Fruit fly (Drosophila melanogaster): Measurements from ENCODE around the gene LysE.
A peak's percentile ranks its signal among the peaks of the same experiment; 100 is the strongest.

LysE gene

DNA sequence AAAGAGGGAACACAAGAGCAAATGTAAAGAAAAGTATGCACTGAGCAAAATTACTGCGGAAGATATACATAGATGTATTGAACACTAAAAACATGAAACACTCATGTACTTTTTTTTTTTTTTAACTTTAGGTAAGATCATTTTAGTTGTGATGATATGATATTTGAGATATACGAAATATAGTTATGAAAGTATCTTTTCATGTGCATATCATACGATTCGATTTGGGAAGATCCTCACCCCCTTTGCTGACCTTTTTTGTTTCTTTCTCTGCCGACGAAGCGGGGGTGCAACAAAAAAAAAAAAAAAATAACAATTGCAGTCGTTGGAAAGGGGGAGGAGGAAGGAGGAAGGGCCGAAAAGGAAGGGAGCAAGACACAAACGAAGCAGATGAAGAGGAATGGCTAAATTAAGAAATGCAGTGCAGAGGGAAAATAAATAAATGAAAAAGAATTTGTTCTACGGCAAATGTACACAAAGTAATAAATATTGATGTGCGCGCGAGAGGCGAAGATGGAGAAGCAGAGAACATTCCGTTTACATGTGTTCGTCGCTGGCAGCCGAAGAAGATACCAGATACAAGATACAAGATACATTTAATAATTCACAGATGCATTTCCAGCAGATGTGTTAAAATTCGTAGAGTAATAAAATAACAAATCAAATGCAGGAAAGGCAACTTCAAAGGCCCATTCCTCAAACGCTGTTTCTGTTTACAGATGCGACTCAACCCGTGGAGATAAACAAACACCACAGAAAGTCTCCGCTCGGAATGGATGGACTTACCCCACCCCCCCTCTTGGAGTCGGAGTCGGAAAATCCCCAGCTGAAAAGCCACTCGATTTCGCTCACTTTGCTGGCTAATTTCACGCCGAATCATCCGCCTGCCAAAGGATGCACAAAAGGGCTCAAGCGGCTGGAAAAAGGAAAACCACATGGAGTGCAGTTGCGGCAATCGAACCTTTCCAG, 45.4 kb upstream of the LysE start (continued):
- TF ChIP-seq CG3726 (GFP tag; IDR thresholded peaks at IDR 0.05) (no peak), az2 (GFP tag; optimal IDR thresholded peaks at IDR 0.05) (peak; percentile 42), D (optimal IDR thresholded peaks at IDR 0.05) (no peak), D (GFP tag; optimal IDR thresholded peaks at IDR 0.05) (peak; percentile 37), CG17612 (GFP tag; IDR thresholded peaks at IDR 0.05) (no peak), vvl (GFP tag; IDR thresholded peaks at IDR 0.05) (peak; percentile 42; the same call in 1 of the 2 replicates), Opbp (GFP tag; IDR thresholded peaks at IDR 0.05; ENCODE audit: partially characterized antibody) (no peak), seq (GFP tag; IDR thresholded peaks at IDR 0.05) (no peak), Nf-YC (tag; optimal IDR thresholded peaks at IDR 0.05) (no peak), CG4820 (GFP tag; optimal IDR thresholded peaks at IDR 0.05) (peak; percentile 37), CG1024 (GFP tag; IDR thresholded peaks at IDR 0.05) (peak; percentile 47; the same call in 1 of the 2 replicates), CG8478 (optimal IDR thresholded peaks at IDR 0.05) (no peak), Mes4 (GFP tag; optimal IDR thresholded peaks at IDR 0.05) (no peak), CG9817 (tag; optimal IDR thresholded peaks at IDR 0.05) (no peak), CG33557 (GFP tag; optimal IDR thresholded peaks at IDR 0.05) (peak; percentile 31), zf30C (GFP tag; optimal IDR thresholded peaks at IDR 0.05) (peak; percentile 91), sima (GFP tag; optimal IDR thresholded peaks at IDR 0.05) (no peak), grau (tag; optimal IDR thresholded peaks at IDR 0.05) (peak; percentile 19), pho (GFP tag; optimal IDR thresholded peaks at IDR 0.05) (no peak), CG12236 (GFP tag; optimal IDR thresholded peaks at IDR 0.05) (no peak), CG31441 (GFP tag; IDR thresholded peaks at IDR 0.05) (peak; percentile 49; the same call in 1 of the 2 replicates), aop (GFP tag; IDR thresholded peaks at IDR 0.05) (no peak), Optix (GFP tag; IDR thresholded peaks at IDR 0.05) (no peak), dpn (GFP tag; optimal IDR thresholded peaks at IDR 0.05) (peak in 1 of 2 experiments; percentile 35), inv (GFP tag; IDR thresholded peaks at IDR 0.05; ENCODE audit: partially characterized antibody) (no peak), CG4328 (GFP tag; optimal IDR thresholded peaks at IDR 0.05) (no peak), z (GFP tag; IDR thresholded peaks at IDR 0.05) (peak; percentile 70; the same call in 2 of the 3 replicates), prd (optimal IDR thresholded peaks at IDR 0.05) (no peak), prd (GFP tag; IDR thresholded peaks at IDR 0.05) (peak; percentile 87), pros (GFP tag; optimal IDR thresholded peaks at IDR 0.05) (peak; percentile 84), Max (GFP tag; optimal IDR thresholded peaks at IDR 0.05) (no peak), tio (GFP tag; optimal IDR thresholded peaks at IDR 0.05) (no peak), CG10565 (GFP tag; optimal IDR thresholded peaks at IDR 0.05) (no peak), bigmax (GFP tag; optimal IDR thresholded peaks at IDR 0.05) (no peak), E2f1 (GFP tag; IDR thresholded peaks at IDR 0.05) (peak; percentile 55), Ets65A (GFP tag) (peak; percentile 32), CG15011 (GFP tag; optimal IDR thresholded peaks at IDR 0.05) (no peak), CG12299 (tag; optimal IDR thresholded peaks at IDR 0.05) (no peak), croc (GFP tag; conservative IDR thresholded peaks at IDR 0.05) (peak; percentile 65), CG13775 (GFP tag; optimal IDR thresholded peaks at IDR 0.05) (no peak), wdn (GFP tag; IDR thresholded peaks at IDR 0.05) (no peak), slp2 (GFP tag; optimal IDR thresholded peaks at IDR 0.05) (no peak), CG14710 (tag; optimal IDR thresholded peaks at IDR 0.05) (peak; percentile 46), peb (GFP tag; IDR thresholded peaks at IDR 0.05) (peak; percentile 48; the same call in 1 of the 2 replicates), Hr78 (GFP tag; optimal IDR thresholded peaks at IDR 0.05) (peak in 1 of 2 experiments; percentile 7), CG2199 (GFP tag; IDR thresholded peaks at IDR 0.05) (peak; percentile 14; the same call in 1 of the 3 replicates), CG30403 (GFP tag; optimal IDR thresholded peaks at IDR 0.05) (peak; percentile 14), CG12391 (tag; optimal IDR thresholded peaks at IDR 0.05) (peak; percentile 52), CG2202 (tag; optimal IDR thresholded peaks at IDR 0.05) (no peak), Ptx1 (GFP tag; IDR thresholded peaks at IDR 0.05) (0 out of 2 replicates have a peak, but pooled peaks have one; percentile 11)
